Worm (Caenorhabditis elegans): ENCODE data around the gene aqp-10.

Gene aqp-10

DNA sequence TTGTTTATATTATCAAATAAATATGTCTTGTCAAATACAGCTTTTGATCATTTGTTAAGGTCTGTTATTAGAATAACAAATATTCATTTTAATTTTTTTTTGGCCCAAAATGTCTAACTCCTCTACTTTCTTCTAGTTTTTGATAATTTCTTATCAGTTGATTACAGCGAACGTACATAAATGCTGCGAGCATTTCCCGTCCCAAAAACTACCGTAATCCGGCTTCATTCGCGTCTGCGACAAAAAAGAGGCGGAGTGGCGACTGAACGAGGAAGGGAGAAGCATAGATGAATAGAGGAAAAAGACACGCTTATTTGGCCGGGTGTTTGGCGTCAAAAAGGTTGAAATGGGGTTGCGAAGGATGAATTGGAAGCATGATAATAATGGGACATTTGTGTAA, 29.1 kb downstream of the aqp-10 start:
- TF ChIP-seq aly-2 (tag; optimal IDR thresholded peaks at IDR 0.05) (no peak), spr-3 (GFP tag; optimal IDR thresholded peaks at IDR 0.05) (no peak), lsy-2 (tag; optimal IDR thresholded peaks at IDR 0.05) (peak in 1 of 2 experiments; percentile 81), ceh-62 (tag; optimal IDR thresholded peaks at IDR 0.05) (no peak), zag-1 (tag; optimal IDR thresholded peaks at IDR 0.05) (no peak), nhr-10 (tag; optimal IDR thresholded peaks at IDR 0.05) (peak; percentile 52), hlh-11 (tag; optimal IDR thresholded peaks at IDR 0.05) (peak; percentile 80), nhr-77 (tag; optimal IDR thresholded peaks at IDR 0.05) (peak; percentile 39), daf-8 (GFP tag; IDR thresholded peaks at IDR 0.05) (no peak), daf-12 (tag; optimal IDR thresholded peaks at IDR 0.05) (no peak), egl-27 (tag; optimal IDR thresholded peaks at IDR 0.05) (no peak), mes-2 (tag; optimal IDR thresholded peaks at IDR 0.05; ENCODE audit: poor library complexity, severe bottlenecking) (no peak), mdl-1 (tag; optimal IDR thresholded peaks at IDR 0.05) (peak in 1 of 2 experiments; percentile 46), mxl-2 (GFP tag; conservative IDR thresholded peaks at IDR 0.05) (no peak), dve-1 (tag; optimal IDR thresholded peaks at IDR 0.05; ENCODE audit: insufficient read depth) (peak; percentile 88), nhr-28 (tag; optimal IDR thresholded peaks at IDR 0.05) (peak; percentile 60), nhr-102 (tag; optimal IDR thresholded peaks at IDR 0.05) (peak; percentile 29), Y105C5A.15 (GFP tag; IDR thresholded peaks at IDR 0.05) (no peak), ces-1 (GFP tag; optimal IDR thresholded peaks at IDR 0.05) (no peak), T20F7.1 (GFP tag; optimal IDR thresholded peaks at IDR 0.05) (no peak), dmd-6 (GFP tag; IDR thresholded peaks at IDR 0.05) (peak; percentile 73), mxl-3 (GFP tag; optimal IDR thresholded peaks at IDR 0.05) (peak; percentile 22), snpc-4 (tag; optimal IDR thresholded peaks at IDR 0.05) (no peak), hlh-30 (tag; optimal IDR thresholded peaks at IDR 0.05; ENCODE audit: insufficient read depth) (peak; percentile 14), tra-1 (GFP tag; IDR thresholded peaks at IDR 0.05) (0 out of 2 replicates have a peak, but pooled peaks have one; percentile 48), nhr-6 (tag; optimal IDR thresholded peaks at IDR 0.05) (no peak), ceh-20 (GFP tag; IDR thresholded peaks at IDR 0.05) (no peak), dmd-8 (GFP tag; IDR thresholded peaks at IDR 0.05) (no peak), aha-1 (tag) (peak; percentile 68), hmg-1.1 (GFP tag; IDR thresholded peaks at IDR 0.05) (0 out of 2 replicates have a peak, but pooled peaks have one; percentile 21), ceh-82 (tag; optimal IDR thresholded peaks at IDR 0.05) (no peak), daf-16 (GFP tag; optimal IDR thresholded peaks at IDR 0.05) (peak in 1 of 2 experiments; percentile 24), daf-16 (tag; optimal IDR thresholded peaks at IDR 0.05) (peak; percentile 87), ztf-7 (tag; optimal IDR thresholded peaks at IDR 0.05) (no peak), unc-39 (tag; optimal IDR thresholded peaks at IDR 0.05) (no peak), T26A8.4 (GFP tag; IDR thresholded peaks at IDR 0.05) (no peak), pqm-1 (tag; optimal IDR thresholded peaks at IDR 0.05) (peak; percentile 90), nhr-237 (tag; optimal IDR thresholded peaks at IDR 0.05) (no peak)

DNA sequence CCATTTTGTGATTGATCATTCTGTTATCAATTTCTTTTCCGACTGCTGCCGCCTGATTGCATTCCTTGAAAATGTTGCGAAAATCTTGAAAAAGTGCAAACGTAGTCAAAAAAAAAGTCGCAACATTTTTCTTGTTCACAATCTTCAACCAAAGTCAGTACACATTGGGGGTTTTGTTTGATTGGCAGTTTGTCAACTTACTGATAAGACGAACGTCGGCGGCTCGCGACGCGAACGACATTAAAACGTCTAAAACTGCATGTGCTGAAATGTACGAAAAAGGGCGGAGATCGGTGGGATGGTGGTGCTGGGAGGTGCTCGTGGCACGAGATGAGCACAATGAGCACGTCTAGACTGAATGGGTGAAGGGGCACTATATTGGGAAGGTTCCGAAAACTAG, 30.8 kb downstream of the aqp-10 start:
- TF ChIP-seq set-16 (GFP tag; IDR thresholded peaks at IDR 0.05) (peak; percentile 37; the same call in 1 of the 2 replicates), saeg-2 (GFP tag; IDR thresholded peaks at IDR 0.05) (0 out of 2 replicates have a peak, but pooled peaks have one; percentile 15), spr-3 (GFP tag; optimal IDR thresholded peaks at IDR 0.05) (peak; percentile 38), daf-16 (GFP tag; optimal IDR thresholded peaks at IDR 0.05) (peak in 1 of 2 experiments; percentile 63), daf-16 (tag; optimal IDR thresholded peaks at IDR 0.05) (peak; percentile 66), nhr-42 (GFP tag; IDR thresholded peaks at IDR 0.05) (0 out of 2 replicates have a peak, but pooled peaks have one; percentile 45), gei-8 (GFP tag; optimal IDR thresholded peaks at IDR 0.05) (peak; percentile 56), nhr-76 (tag; optimal IDR thresholded peaks at IDR 0.05) (no peak), ztf-7 (tag; optimal IDR thresholded peaks at IDR 0.05) (no peak), nhr-10 (tag; optimal IDR thresholded peaks at IDR 0.05) (no peak), zfp-2 (tag; optimal IDR thresholded peaks at IDR 0.05) (no peak), dmd-6 (GFP tag; IDR thresholded peaks at IDR 0.05) (peak; percentile 91), mes-2 (tag; optimal IDR thresholded peaks at IDR 0.05; ENCODE audit: poor library complexity, severe bottlenecking) (peak; percentile 5), nhr-6 (tag; optimal IDR thresholded peaks at IDR 0.05) (peak; percentile 25), nhr-41 (GFP tag; IDR thresholded peaks at IDR 0.05) (no peak), hmg-1.1 (GFP tag; IDR thresholded peaks at IDR 0.05) (no peak), T26A8.4 (GFP tag; IDR thresholded peaks at IDR 0.05) (peak; percentile 62), Y75B8A.6 (GFP tag; IDR thresholded peaks at IDR 0.05) (0 out of 2 replicates have a peak, but pooled peaks have one; percentile 62), dve-1 (tag; optimal IDR thresholded peaks at IDR 0.05; ENCODE audit: insufficient read depth) (peak; percentile 88), daf-19 (GFP tag; conservative IDR thresholded peaks at IDR 0.05) (no peak), php-3 (GFP tag; IDR thresholded peaks at IDR 0.05) (peak; percentile 92), skn-1 (tag; optimal IDR thresholded peaks at IDR 0.05) (no peak), tra-1 (GFP tag; IDR thresholded peaks at IDR 0.05) (peak; percentile 90), mdl-1 (tag; optimal IDR thresholded peaks at IDR 0.05) (peak in 1 of 2 experiments; percentile 70), pha-4 (GFP tag; IDR thresholded peaks at IDR 0.05) (0 out of 2 replicates have a peak, but pooled peaks have one; percentile 36), pha-4 (tag; optimal IDR thresholded peaks at IDR 0.05) (no peak)
